Worm (Caenorhabditis elegans) whole organism, mixed stage, embryonic: ENCODE data around the gene C32D5.12.

Experiments used
- M03D4.4 ChIP-seq: sonication (generic microtip); optimal IDR thresholded peaks from 2 replicates; lab custom pipeline; 2017; ENCODE audit warnings: mild to moderate bottlenecking, missing genetic modification characterization, missing compliant biosample characterization
- hlh-1 ChIP-seq: fragments of 150-350 bp; optimal IDR thresholded peaks from 2 replicates; lab custom pipeline; 2014; ENCODE audit warnings: missing biosample characterization, missing genetic modification reagents, missing genetic modification characterization
- lin-13 ChIP-seq: fragments of 150-350 bp; optimal IDR thresholded peaks from 2 replicates; lab custom pipeline; 2014; ENCODE audit warnings: missing biosample characterization, missing genetic modification characterization
- nhr-12 ChIP-seq: fragments of 150-350 bp; optimal IDR thresholded peaks from 2 replicates; lab custom pipeline; 2014; ENCODE audit warnings: missing biosample characterization, missing genetic modification characterization
- nhr-28 ChIP-seq: fragments of 150-350 bp; optimal IDR thresholded peaks from 2 replicates; lab custom pipeline; 2014; ENCODE audit warnings: missing biosample characterization, missing genetic modification characterization
- nhr-76 ChIP-seq: sonication (generic microtip); optimal IDR thresholded peaks from 2 replicates; lab custom pipeline; 2017; ENCODE audit warnings: missing biosample characterization, missing genetic modification characterization

DNA sequence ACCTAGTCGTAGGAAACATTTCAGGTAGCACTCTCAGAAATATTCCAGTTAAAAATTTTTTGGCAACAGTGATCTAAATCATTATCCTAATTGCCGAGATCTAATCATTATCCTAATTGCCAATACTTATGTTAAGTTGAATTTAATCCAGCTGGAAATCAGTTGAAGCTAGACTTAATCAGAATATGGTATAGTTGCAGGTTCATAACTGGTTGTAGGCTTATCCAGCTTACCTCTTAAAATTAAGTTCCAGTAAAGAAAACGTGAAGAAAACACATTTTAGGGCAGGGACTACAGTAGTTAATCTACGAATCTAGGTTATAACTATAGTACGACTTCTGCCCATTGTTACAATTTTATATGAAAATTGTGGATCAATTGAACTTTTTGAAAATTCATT lies 17.9 kb upstream of the C32D5.12 start:
- TF ChIP-seq M03D4.4 (tag; lab: Kevin White, UChicago), result no peak
- no peak for TF ChIP-seq nhr-28 (tag; lab: Kevin White, UChicago)
- no peak for TF ChIP-seq hlh-1 (tag; lab: Kevin White, UChicago)
- no peak for TF ChIP-seq nhr-12 (tag; lab: Kevin White, UChicago)
- TF ChIP-seq nhr-76 (tag; lab: Kevin White, UChicago), result no peak
- no peak for TF ChIP-seq lin-13 (tag; lab: Kevin White, UChicago)
